Worm (Caenorhabditis elegans): ENCODE measurements around the gene popl-7.

popl-7 gene

DNA sequence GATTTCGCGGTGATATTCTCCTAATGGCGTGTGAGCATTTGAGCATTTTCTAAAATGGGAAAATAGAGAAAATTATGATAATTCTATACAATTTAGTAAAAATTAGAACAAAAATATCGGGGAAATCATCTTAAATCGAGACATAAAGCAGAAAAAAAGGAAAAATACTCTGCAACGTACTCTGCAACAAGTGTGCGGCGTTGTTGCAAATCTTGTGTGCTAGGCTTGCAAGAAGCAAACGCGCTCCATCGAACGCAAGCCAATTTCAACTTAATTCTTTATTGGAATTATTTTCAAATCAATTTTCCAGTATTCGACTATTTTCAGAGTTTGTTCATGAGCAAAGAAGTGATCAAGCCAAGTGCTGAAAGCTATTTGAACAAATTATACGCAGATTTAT lies 15.6 kb downstream of the popl-7 start, which contains the start of the genes Y62E10A.20, Y62E10A.23 and mdt-9:
Gene Y62E10A.20 (minus strand): TSS at position 49 of the 400 bp plus-strand sequence.
Gene Y62E10A.23 (plus strand): TSS at position 282 of the 400 bp plus-strand sequence.
Gene mdt-9 (plus strand): TSS at position 338 of the 400 bp plus-strand sequence.
- TF ChIP-seq egl-13 (tag; optimal IDR thresholded peaks at IDR 0.05) (peak; percentile 31), egl-27 (tag; optimal IDR thresholded peaks at IDR 0.05) (no peak), isw-1 (GFP tag; IDR thresholded peaks at IDR 0.05) (peak; percentile 59), sptf-1 (tag; optimal IDR thresholded peaks at IDR 0.05) (no peak), lin-35 (GFP tag; optimal IDR thresholded peaks at IDR 0.05) (peak; percentile 78 to 87), nhr-47 (tag; optimal IDR thresholded peaks at IDR 0.05) (peak; percentile 84), nhr-28 (tag; optimal IDR thresholded peaks at IDR 0.05) (no peak), nhr-84 (tag; optimal IDR thresholded peaks at IDR 0.05) (no peak), snpc-4 (tag; optimal IDR thresholded peaks at IDR 0.05) (peak; percentile 28), aha-1 (tag; optimal IDR thresholded peaks at IDR 0.05) (no peak), unc-86 (tag; optimal IDR thresholded peaks at IDR 0.05) (peak; percentile 69), dsc-1 (tag; optimal IDR thresholded peaks at IDR 0.05) (peak; percentile 78), fkh-10 (GFP tag; optimal IDR thresholded peaks at IDR 0.05) (no peak), jun-1 (tag; optimal IDR thresholded peaks at IDR 0.05) (peak; percentile 64), irx-1 (tag; optimal IDR thresholded peaks at IDR 0.05) (peak; percentile 54), dpl-1 (GFP tag; optimal IDR thresholded peaks at IDR 0.05) (peak; percentile 63 to 76 (median 75)), swsn-7 (tag; optimal IDR thresholded peaks at IDR 0.05) (peak; percentile 74), efl-1 (optimal IDR thresholded peaks at IDR 0.05) (peak; percentile 75 to 76), efl-1 (GFP tag; optimal IDR thresholded peaks at IDR 0.05 in 1 of 2) (peak; percentile 70 to 97), unc-30 (tag; optimal IDR thresholded peaks at IDR 0.05) (no peak), nhr-19 (GFP tag; conservative IDR thresholded peaks at IDR 0.05) (peak; percentile 74), mdl-1 (tag; optimal IDR thresholded peaks at IDR 0.05) (peak in 1 of 2 experiments; percentile 69), efl-3 (GFP tag; optimal IDR thresholded peaks at IDR 0.05) (no peak), lin-39 (tag; optimal IDR thresholded peaks at IDR 0.05) (peak; percentile 58), Y116A8C.19 (tag; optimal IDR thresholded peaks at IDR 0.05; ENCODE audit: borderline replicate concordance) (no peak), grh-1 (GFP tag; IDR thresholded peaks at IDR 0.05) (0 out of 2 replicates have a peak, but pooled peaks have one; percentile 32), lin-13 (GFP tag; optimal IDR thresholded peaks at IDR 0.05) (peak; percentile 79), nhr-85 (tag) (peak; percentile 78), pag-3 (tag; optimal IDR thresholded peaks at IDR 0.05; ENCODE audit: borderline replicate concordance, insufficient read depth) (no peak), elt-3 (tag; optimal IDR thresholded peaks at IDR 0.05) (peak in 2 of 6 experiments; percentile 39 to 61), C04F5.9 (tag; optimal IDR thresholded peaks at IDR 0.05) (peak; percentile 24), rnt-1 (tag; optimal IDR thresholded peaks at IDR 0.05) (peak; percentile 85), C16A3.4 (tag; optimal IDR thresholded peaks at IDR 0.05) (peak; percentile 94), alr-1 (tag; optimal IDR thresholded peaks at IDR 0.05; ENCODE audit: borderline replicate concordance) (no peak), ztf-11 (tag; optimal IDR thresholded peaks at IDR 0.05) (peak in 1 of 2 experiments; percentile 47), hpl-2 (GFP tag; optimal IDR thresholded peaks at IDR 0.05) (peak; percentile 47), zag-1 (tag; optimal IDR thresholded peaks at IDR 0.05) (no peak), hlh-17 (GFP tag; optimal IDR thresholded peaks at IDR 0.05; ENCODE audit: borderline replicate concordance) (no peak), elt-2 (tag; optimal IDR thresholded peaks at IDR 0.05) (peak; percentile 12), fos-1 (tag; optimal IDR thresholded peaks at IDR 0.05) (peak; percentile 67), C34B4.2 (tag; optimal IDR thresholded peaks at IDR 0.05) (no peak), unc-130 (tag; optimal IDR thresholded peaks at IDR 0.05) (peak; percentile 90), skn-1 (tag; optimal IDR thresholded peaks at IDR 0.05) (peak; percentile 90), unc-62 (GFP tag; optimal IDR thresholded peaks at IDR 0.05) (no peak), nhr-11 (tag; optimal IDR thresholded peaks at IDR 0.05) (no peak), aly-2 (tag; optimal IDR thresholded peaks at IDR 0.05) (peak; percentile 42), ceh-8 (GFP tag; optimal IDR thresholded peaks at IDR 0.05) (no peak), ceh-82 (tag; optimal IDR thresholded peaks at IDR 0.05) (peak; percentile 69 to 86 (median 80)), nhr-71 (tag; optimal IDR thresholded peaks at IDR 0.05) (peak; percentile 84), mep-1 (tag; optimal IDR thresholded peaks at IDR 0.05) (peak; percentile 67), tlp-1 (tag; optimal IDR thresholded peaks at IDR 0.05) (no peak), xbp-1 (tag; optimal IDR thresholded peaks at IDR 0.05) (peak; percentile 75), ceh-88 (GFP tag; IDR thresholded peaks at IDR 0.05) (no peak)

Data from whole organism, L1 larva.